Fruit fly (Drosophila melanogaster) whole organism, prepupa: Measurements from ENCODE around the gene Naa40.

Experiments
- CG34406 ChIP-seq: fragments of 200-800 bp; sonication (Bioruptor generic); optimal IDR thresholded peaks from 3 replicates; lab custom pipeline; 2016; ENCODE audit warnings: missing biosample characterization, missing genetic modification characterization
- Eip75B ChIP-seq: fragments of 200-800 bp; sonication (Bioruptor generic); optimal IDR thresholded peaks from 3 replicates; lab custom pipeline; 2016; ENCODE audit warnings: missing biosample characterization, missing genetic modification characterization
- Hr4 ChIP-seq: fragments of 200-800 bp; sonication (Bioruptor generic); optimal IDR thresholded peaks from 3 replicates; lab custom pipeline; 2016; ENCODE audit warnings: missing biosample characterization, missing genetic modification characterization
- Met ChIP-seq: fragments of 200-800 bp; sonication (Bioruptor generic); optimal IDR thresholded peaks from 3 replicates; lab custom pipeline; 2016; ENCODE audit warnings: missing biosample characterization, missing genetic modification characterization
- OdsH ChIP-seq: fragments of 200-800 bp; sonication (Bioruptor generic); optimal IDR thresholded peaks from 3 replicates; lab custom pipeline; 2016; ENCODE audit warnings: missing biosample characterization, missing genetic modification characterization
- dsx ChIP-seq: fragments of 200-800 bp; optimal IDR thresholded peaks from 3 replicates; lab custom pipeline; 2019; ENCODE audit warnings: missing biosample characterization, mild to moderate bottlenecking, missing genetic modification characterization, moderate library complexity; ENCODE audit not compliant: poor library complexity, severe bottlenecking
- esn ChIP-seq: fragments of 200-800 bp; sonication (Bioruptor generic); optimal IDR thresholded peaks from 2 replicates; lab custom pipeline; 2016; ENCODE audit warnings: missing biosample characterization, mild to moderate bottlenecking, missing genetic modification characterization, moderate library complexity
- net ChIP-seq: fragments of 200-800 bp; sonication (Bioruptor generic); optimal IDR thresholded peaks from 3 replicates; lab custom pipeline; 2016; ENCODE audit warnings: missing biosample characterization, missing genetic modification characterization
- ss ChIP-seq, 2 experiments: fragments of 200-800 bp; sonication (Bioruptor generic); optimal IDR thresholded peaks; 2 replicates in 1 of 2; 3 replicates in 1 of 2; lab custom pipeline; 2017 to 2018; ENCODE audit warnings: mild to moderate bottlenecking in 2 of 2, missing biosample characterization in 2 of 2, missing genetic modification characterization in 2 of 2, moderate library complexity in 1 of 2
- svp ChIP-seq: fragments of 200-800 bp; sonication (Bioruptor generic); peaks from one replicate; lab custom pipeline; 2016; ENCODE audit warnings: missing biosample characterization, missing genetic modification characterization

dm6 chr3R:29707258-29707657 is 17.5 kb downstream of the Naa40 start:
- TF ChIP-seq OdsH (GFP tag; lab: Kevin White, UChicago) (no peak), Hr4 (no peak), CG34406 (GFP tag; lab: Kevin White, UChicago) (no peak), esn (GFP tag; lab: Kevin White, UChicago) (no peak), Met (no peak), Eip75B (GFP tag; lab: Kevin White, UChicago) (no peak), net (GFP tag; lab: Kevin White, UChicago) (no peak), dsx (no peak), ss (GFP tag; optimal IDR thresholded peaks at IDR 0.05; lab: Kevin White, UChicago) (no peak), svp (GFP tag; lab: Kevin White, UChicago) (no peak)
